Worm (Caenorhabditis elegans) whole organism, L3 larva: Measurements from ENCODE around the gene F01D5.3.

Source experiments
- R02D3.7 ChIP-seq: fragments of 150-350 bp; optimal IDR thresholded peaks from 2 replicates; lab custom pipeline; 2014; ENCODE audit warnings: missing biosample characterization, missing genetic modification characterization
- ZK546.5 ChIP-seq: sonication (generic microtip); optimal IDR thresholded peaks from 2 replicates; lab custom pipeline; 2017; ENCODE audit warnings: missing biosample characterization, missing genetic modification characterization
- aly-2 ChIP-seq: fragments of 150-350 bp; optimal IDR thresholded peaks from 2 replicates; lab custom pipeline; 2014; ENCODE audit warnings: missing biosample characterization, missing genetic modification characterization
- ama-1 ChIP-seq: fragments of 150-350 bp; optimal IDR thresholded peaks from 2 replicates; lab custom pipeline; 2018
- ceh-28 ChIP-seq: fragments of 150-350 bp; optimal IDR thresholded peaks from 2 replicates; lab custom pipeline; 2014; ENCODE audit warnings: missing biosample characterization, missing genetic modification reagents, missing genetic modification characterization
- ceh-82 ChIP-seq: fragments of 150-350 bp; optimal IDR thresholded peaks from 2 replicates; lab custom pipeline; 2014; ENCODE audit warnings: missing biosample characterization, missing genetic modification characterization
- egl-27 ChIP-seq: sonication (generic microtip); optimal IDR thresholded peaks from 4 replicates; lab custom pipeline; 2017; ENCODE audit warnings: missing biosample characterization, missing genetic modification reagents, missing genetic modification characterization
- egl-5 ChIP-seq: fragments of 150-350 bp; optimal IDR thresholded peaks from 2 replicates; lab custom pipeline; 2017; ENCODE audit warnings: missing biosample characterization, missing genetic modification reagents, missing genetic modification characterization, inconsistent platforms
- elt-2 ChIP-seq: sonication (generic microtip); optimal IDR thresholded peaks from 2 replicates; lab custom pipeline; 2016; ENCODE audit warnings: missing genetic modification reagents, mild to moderate bottlenecking, missing genetic modification characterization, missing compliant biosample characterization
- elt-3 ChIP-seq, 3 experiments: fragments of 150-350 bp in 1 of 3; sonication (generic microtip) in 2 of 3; optimal IDR thresholded peaks; 2 replicates in 2 of 3; 4 replicates in 1 of 3; lab custom pipeline; 2014 to 2017; ENCODE audit warnings: missing biosample characterization in 3 of 3, missing genetic modification characterization in 3 of 3
- fkh-10 ChIP-seq: sonication (generic microtip); optimal IDR thresholded peaks from 2 replicates; lab custom pipeline; 2017; ENCODE audit warnings: missing biosample characterization, missing genetic modification reagents, missing genetic modification characterization
- fos-1 ChIP-seq: fragments of 150-350 bp; optimal IDR thresholded peaks from 2 replicates; lab custom pipeline; 2014; ENCODE audit warnings: missing biosample characterization, missing genetic modification characterization
- hmg-11 ChIP-seq: sonication (generic microtip); optimal IDR thresholded peaks from 2 replicates; lab custom pipeline; 2016; ENCODE audit warnings: missing genetic modification characterization, missing compliant biosample characterization
- jun-1 ChIP-seq: fragments of 150-350 bp; optimal IDR thresholded peaks from 2 replicates; lab custom pipeline; 2014; ENCODE audit warnings: missing biosample characterization, missing genetic modification reagents, missing genetic modification characterization
- lin-15B ChIP-seq: fragments of 150-350 bp; optimal IDR thresholded peaks from 2 replicates; lab custom pipeline; 2014; ENCODE audit warnings: missing biosample characterization, missing genetic modification characterization
- lin-39 ChIP-seq: fragments of 150-350 bp; optimal IDR thresholded peaks from 2 replicates; lab custom pipeline; 2018; ENCODE audit warnings: missing biosample characterization, missing genetic modification reagents, missing genetic modification characterization
- lsy-12 ChIP-seq: sonication (generic microtip); optimal IDR thresholded peaks from 2 replicates; lab custom pipeline; 2016; ENCODE audit warnings: mild to moderate bottlenecking, missing genetic modification characterization, missing compliant biosample characterization
- mdl-1 ChIP-seq: fragments of 150-350 bp; optimal IDR thresholded peaks from 2 replicates; lab custom pipeline; 2014; ENCODE audit warnings: missing biosample characterization, missing genetic modification characterization
- mml-1 ChIP-seq: fragments of 150-350 bp; sonication (generic microtip); optimal IDR thresholded peaks from 3 replicates; lab custom pipeline; 2014; ENCODE audit warnings: missing biosample characterization, missing genetic modification characterization
- nfya-1 ChIP-seq: sonication (generic microtip); optimal IDR thresholded peaks from 2 replicates; lab custom pipeline; 2017; ENCODE audit warnings: missing genetic modification characterization, mild to moderate bottlenecking, missing compliant biosample characterization, antibody characterized with exemption, moderate library complexity; ENCODE audit not compliant: insufficient read depth
- nhr-11 ChIP-seq: fragments of 150-350 bp; optimal IDR thresholded peaks from 2 replicates; lab custom pipeline; 2014; ENCODE audit warnings: missing biosample characterization, missing genetic modification characterization
- nhr-12 ChIP-seq: fragments of 150-350 bp; optimal IDR thresholded peaks from 2 replicates; lab custom pipeline; 2014; ENCODE audit warnings: missing biosample characterization, missing genetic modification characterization
- nhr-23 ChIP-seq: fragments of 150-350 bp; optimal IDR thresholded peaks from 2 replicates; lab custom pipeline; 2014; ENCODE audit warnings: missing biosample characterization, missing genetic modification reagents, missing genetic modification characterization
- nhr-237 ChIP-seq: fragments of 150-350 bp; optimal IDR thresholded peaks from 2 replicates; lab custom pipeline; 2014; ENCODE audit warnings: missing biosample characterization, missing genetic modification characterization
- nhr-25 ChIP-seq: sonication (generic microtip); optimal IDR thresholded peaks from 2 replicates; lab custom pipeline; 2017; ENCODE audit warnings: missing biosample characterization, missing genetic modification characterization
- nhr-43 ChIP-seq: sonication (generic microtip); optimal IDR thresholded peaks from 2 replicates; lab custom pipeline; 2016; ENCODE audit warnings: mild to moderate bottlenecking, missing genetic modification characterization, missing compliant biosample characterization; ENCODE audit not compliant: poor library complexity, severe bottlenecking
- nhr-67 ChIP-seq: fragments of 150-350 bp; optimal IDR thresholded peaks from 2 replicates; lab custom pipeline; 2014; ENCODE audit warnings: missing biosample characterization, missing genetic modification characterization
- nhr-76 ChIP-seq: fragments of 150-350 bp; sonication (generic microtip); optimal IDR thresholded peaks from 5 replicates; lab custom pipeline; 2014; ENCODE audit warnings: missing biosample characterization, missing genetic modification characterization
- pha-4 ChIP-seq: fragments of 150-350 bp; optimal IDR thresholded peaks from 2 replicates; lab custom pipeline; 2014; ENCODE audit warnings: missing biosample characterization, missing genetic modification reagents, missing genetic modification characterization
- pqm-1 ChIP-seq: fragments of 150-350 bp; optimal IDR thresholded peaks from 2 replicates; lab custom pipeline; 2017; ENCODE audit warnings: missing biosample characterization, missing genetic modification characterization, inconsistent platforms
- sea-2 ChIP-seq: fragments of 150-350 bp; sonication (generic microtip); optimal IDR thresholded peaks from 4 replicates; lab custom pipeline; 2014; ENCODE audit warnings: missing biosample characterization, missing genetic modification reagents, missing genetic modification characterization
- skn-1 ChIP-seq: fragments of 150-350 bp; optimal IDR thresholded peaks from 2 replicates; lab custom pipeline; 2014; ENCODE audit warnings: missing biosample characterization, missing genetic modification characterization
- snpc-4 ChIP-seq: fragments of 150-350 bp; optimal IDR thresholded peaks from 2 replicates; lab custom pipeline; 2014; ENCODE audit warnings: missing biosample characterization, missing genetic modification characterization
- tbx-2 ChIP-seq: sonication (generic microtip); optimal IDR thresholded peaks from 2 replicates; lab custom pipeline; 2016; ENCODE audit warnings: mild to moderate bottlenecking, missing genetic modification characterization, missing compliant biosample characterization
- unc-39 ChIP-seq: sonication (generic microtip); optimal IDR thresholded peaks from 4 replicates; lab custom pipeline; 2017; ENCODE audit warnings: missing biosample characterization, missing genetic modification characterization
- zag-1 ChIP-seq: fragments of 150-350 bp; optimal IDR thresholded peaks from 2 replicates; lab custom pipeline; 2014; ENCODE audit warnings: missing biosample characterization, missing genetic modification characterization
- ztf-4 ChIP-seq: fragments of 150-350 bp; optimal IDR thresholded peaks from 2 replicates; lab custom pipeline; 2014; ENCODE audit warnings: missing biosample characterization, missing genetic modification characterization

F01D5.3 gene

ce11 chrII:14000044-14000443 is at the start of gene F01D5.3:
TSS of gene F01D5.3 (minus strand) at chrII:14000144.
- TF ChIP-seq elt-2: peak; percentile 42

- TF ChIP-seq lin-15B (tag; lab: Kevin White, UChicago): peak; percentile 21
- TF ChIP-seq hmg-11 (tag; lab: Kevin White, UChicago): peak; percentile 12
- no peak for TF ChIP-seq lsy-12 (tag; lab: Kevin White, UChicago)
- no peak for TF ChIP-seq mml-1 (tag; lab: Kevin White, UChicago)
- TF ChIP-seq nhr-43: peak; percentile 76
- TF ChIP-seq snpc-4 (tag; lab: Kevin White, UChicago): peak; percentile 13
- TF ChIP-seq jun-1 (tag; lab: Kevin White, UChicago): peak; percentile 63
- TF ChIP-seq fkh-10 (GFP tag; lab: Kevin White, UChicago): no peak
- TF ChIP-seq R02D3.7: no peak
- TF ChIP-seq nhr-23 (tag; lab: Kevin White, UChicago): peak; percentile 54
- peak; percentile 2 for TF ChIP-seq ceh-28 (tag; lab: Kevin White, UChicago)
- no peak for TF ChIP-seq nhr-11 (tag; lab: Kevin White, UChicago)
- TF ChIP-seq egl-5 (tag; lab: Kevin White, UChicago): peak; percentile 14
- TF ChIP-seq nfya-1 (tag; lab: Kevin White, UChicago): peak; percentile 76
- TF ChIP-seq ztf-4 (tag; lab: Kevin White, UChicago): no peak
- TF ChIP-seq nhr-76 (tag; lab: Kevin White, UChicago): no peak
- no peak for TF ChIP-seq fos-1 (tag; lab: Kevin White, UChicago)
- TF ChIP-seq pqm-1: peak; percentile 83
- TF ChIP-seq nhr-25 (tag; lab: Kevin White, UChicago): peak; percentile 63
- no peak for TF ChIP-seq unc-39 (tag; lab: Kevin White, UChicago)
- TF ChIP-seq sea-2 (GFP tag; lab: Kevin White, UChicago): no peak
- TF ChIP-seq zag-1 (tag; lab: Kevin White, UChicago): no peak
- peak; percentile 52 for TF ChIP-seq pha-4 (tag; lab: Kevin White, UChicago)
- TF ChIP-seq nhr-67 (tag; lab: Kevin White, UChicago): no peak
- no peak for TF ChIP-seq ZK546.5 (tag; lab: Kevin White, UChicago)
- peak; percentile 89 for TF ChIP-seq elt-2
- TF ChIP-seq nhr-237 (tag; lab: Kevin White, UChicago): no peak
- TF ChIP-seq skn-1: no peak
- peak; percentile 29 for TF ChIP-seq lin-39 (tag; lab: Kevin White, UChicago)
- TF ChIP-seq mdl-1 (tag; lab: Kevin White, UChicago): peak; percentile 31
- TF ChIP-seq aly-2 (tag; lab: Kevin White, UChicago): no peak
- no peak for TF ChIP-seq ama-1
- TF ChIP-seq ceh-82 (tag; lab: Kevin White, UChicago): no peak
- no peak for TF ChIP-seq tbx-2 (tag; lab: Kevin White, UChicago)
- no peak for TF ChIP-seq egl-27 (tag; lab: Kevin White, UChicago)
- TF ChIP-seq elt-3 (tag; optimal IDR thresholded peaks at IDR 0.05; lab: Kevin White, UChicago): no peak
Measured at ce11 chrII:14049097-14049496, 49.2 kb upstream of the F01D5.3 start.

ce11 chrII:14046491-14046890 is 46.5 kb upstream of the F01D5.3 start:
- TF ChIP-seq lin-39 (tag; lab: Kevin White, UChicago) (peak; percentile 17), nhr-43 (peak; percentile 11), fos-1 (tag; lab: Kevin White, UChicago) (no peak)

ce11 chrII:14045934-14046470 is 46.1 kb upstream of the F01D5.3 start:
- TF ChIP-seq nhr-12 (tag; lab: Kevin White, UChicago) (no peak), nfya-1 (tag; lab: Kevin White, UChicago) (peak; percentile 54), skn-1 (no peak), ama-1 (no peak), ceh-82 (tag; lab: Kevin White, UChicago) (no peak), unc-39 (tag; lab: Kevin White, UChicago) (no peak)
